Fruit fly (Drosophila melanogaster) whole organism, adult: ENCODE measurements around the gene CG17242.
A peak's percentile ranks its signal among the peaks of the same experiment; 100 is the strongest.

Experiments
- CG11617 ChIP-seq: fragments of 200-800 bp; sonication (Bioruptor generic); optimal IDR thresholded peaks from 2 replicates; lab custom pipeline; 2017; ENCODE audit warnings: mild to moderate bottlenecking, missing biosample characterization, missing genetic modification reagents, missing genetic modification characterization
- CG12768 ChIP-seq: fragments of 200-800 bp; sonication (Bioruptor generic); optimal IDR thresholded peaks from 2 replicates; lab custom pipeline; 2017; ENCODE audit warnings: missing biosample characterization, missing genetic modification characterization, mild to moderate bottlenecking, moderate library complexity, missing genetic modification reagents
- CG14711 ChIP-seq: fragments of 200-800 bp; sonication (Bioruptor generic); optimal IDR thresholded peaks from 2 replicates; lab custom pipeline; 2018; ENCODE audit warnings: missing biosample characterization, mild to moderate bottlenecking, missing genetic modification characterization, moderate library complexity
- CG1620 ChIP-seq: fragments of 200-800 bp; sonication (Bioruptor generic); optimal IDR thresholded peaks from 2 replicates; lab custom pipeline; 2016; ENCODE audit warnings: missing biosample characterization, missing genetic modification characterization
- CG33017 ChIP-seq: fragments of 200-800 bp; sonication (Bioruptor generic); optimal IDR thresholded peaks from 2 replicates; lab custom pipeline; 2018; ENCODE audit warnings: missing biosample characterization, mild to moderate bottlenecking, missing genetic modification characterization, moderate library complexity
- CG5204 ChIP-seq: fragments of 200-800 bp; sonication (Bioruptor generic); optimal IDR thresholded peaks from 2 replicates; lab custom pipeline; 2016; ENCODE audit warnings: missing biosample characterization, missing genetic modification characterization
- CG7045 ChIP-seq: fragments of 200-800 bp; sonication (Bioruptor generic); optimal IDR thresholded peaks from 2 replicates; lab custom pipeline; 2017; ENCODE audit warnings: missing biosample characterization, mild to moderate bottlenecking, missing genetic modification characterization
- CG7101 ChIP-seq: fragments of 200-800 bp; sonication (Bioruptor generic); optimal IDR thresholded peaks from 2 replicates; lab custom pipeline; 2018; ENCODE audit warnings: missing biosample characterization, mild to moderate bottlenecking, missing genetic modification characterization, moderate library complexity
- Clk ChIP-seq: fragments of 200-800 bp; sonication (Bioruptor generic); optimal IDR thresholded peaks from 2 replicates; lab custom pipeline; 2017; ENCODE audit warnings: missing biosample characterization, missing genetic modification characterization
- Crg-1 ChIP-seq: fragments of 200-800 bp; sonication (Bioruptor generic); optimal IDR thresholded peaks from 2 replicates; lab custom pipeline; 2016; ENCODE audit warnings: missing biosample characterization, missing genetic modification characterization
- Hr96 ChIP-seq: fragments of 200-800 bp; sonication (Bioruptor generic); optimal IDR thresholded peaks from 2 replicates; lab custom pipeline; 2016; ENCODE audit warnings: missing biosample characterization, missing genetic modification characterization
- Mnt ChIP-seq: fragments of 200-800 bp; sonication (Bioruptor generic); optimal IDR thresholded peaks from 2 replicates; lab custom pipeline; 2016; ENCODE audit warnings: missing biosample characterization, mild to moderate bottlenecking, missing genetic modification characterization
- bab1 ChIP-seq: fragments of 200-800 bp; sonication (Bioruptor generic); optimal IDR thresholded peaks from 3 replicates; lab custom pipeline; 2019; ENCODE audit warnings: missing biosample characterization, mild to moderate bottlenecking, missing genetic modification characterization, moderate library complexity
- cic ChIP-seq: fragments of 200-800 bp; sonication (Bioruptor generic); optimal IDR thresholded peaks from 2 replicates; lab custom pipeline; 2017; ENCODE audit warnings: missing biosample characterization, mild to moderate bottlenecking, missing genetic modification characterization, moderate library complexity
- cnc ChIP-seq, 2 experiments: fragments of >200 bp; optimal IDR thresholded peaks; 2 replicates each; lab custom pipeline; 2017
- kay ChIP-seq: fragments of 200-800 bp; sonication (Bioruptor generic); peaks from one replicate; lab custom pipeline; 2016; ENCODE audit warnings: missing biosample characterization, missing genetic modification characterization, borderline replicate concordance
- ovo ChIP-seq: fragments of 200-800 bp; sonication (Bioruptor generic); optimal IDR thresholded peaks from 2 replicates; lab custom pipeline; 2016; ENCODE audit warnings: missing biosample characterization, missing genetic modification characterization
- pad ChIP-seq: fragments of 200-800 bp; sonication (Bioruptor generic); optimal IDR thresholded peaks from 3 replicates; lab custom pipeline; 2017; ENCODE audit warnings: missing biosample characterization, missing genetic modification characterization, mild to moderate bottlenecking, moderate library complexity, missing genetic modification reagents
- tj ChIP-seq: fragments of 200-800 bp; sonication (Bioruptor generic); optimal IDR thresholded peaks from 3 replicates; lab custom pipeline; 2017; ENCODE audit warnings: missing biosample characterization, mild to moderate bottlenecking, missing genetic modification characterization, moderate library complexity
- toe ChIP-seq: fragments of 200-800 bp; sonication (Bioruptor generic); optimal IDR thresholded peaks from 2 replicates; lab custom pipeline; 2016; ENCODE audit warnings: missing biosample characterization, missing genetic modification characterization

Gene CG17242

dm6 chr2L:2252241-2252640 lies 16.7 kb downstream of the CG17242 start, which contains the start of gene CG17239:
CG17239 (minus strand) TSS chr2L:2252341.
- no peak for TF ChIP-seq cnc (optimal IDR thresholded peaks at IDR 0.05; lab: Kevin White, UChicago)
- TF ChIP-seq Mnt (GFP tag; lab: Kevin White, UChicago): no peak
- TF ChIP-seq CG7045: no peak
- no peak for TF ChIP-seq CG1620 (GFP tag; lab: Kevin White, UChicago)
- TF ChIP-seq kay (GFP tag; lab: Kevin White, UChicago): no peak
- no peak for TF ChIP-seq CG11617 (GFP tag; lab: Kevin White, UChicago)
- no peak for TF ChIP-seq Hr96
- TF ChIP-seq CG12768 (GFP tag; lab: Kevin White, UChicago): no peak
- TF ChIP-seq CG33017 (tag; lab: Kevin White, UChicago): no peak
- no peak for TF ChIP-seq CG7101 (tag; lab: Kevin White, UChicago)
- no peak for TF ChIP-seq ovo
- no peak for TF ChIP-seq pad (GFP tag; lab: Kevin White, UChicago)
- TF ChIP-seq CG14711: no peak
- TF ChIP-seq toe (GFP tag; lab: Kevin White, UChicago): no peak

DNA sequence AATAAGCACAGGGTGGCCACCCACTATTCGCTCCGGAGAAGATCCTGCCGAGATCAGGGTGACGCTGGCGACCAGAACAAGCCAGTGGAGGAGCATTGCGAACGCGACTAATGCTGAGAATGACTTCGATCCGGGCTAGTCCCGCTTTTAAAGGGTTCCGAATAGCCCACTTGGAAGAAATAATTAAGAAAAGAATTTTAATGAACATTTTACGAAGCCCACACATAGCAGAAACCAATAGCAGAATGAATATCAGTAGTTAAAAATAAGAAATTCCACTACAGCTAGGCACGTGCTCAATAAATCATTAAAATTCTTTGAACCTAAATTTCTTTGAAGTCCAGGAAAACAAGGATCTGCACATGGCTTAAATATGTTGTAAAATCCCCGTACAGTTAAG lies 17.8 kb downstream of the CG17242 start, which contains the start of gene Ser12:
TSS of gene Ser12 (minus strand) at position 101 of the 400 bp plus-strand sequence.
- TF ChIP-seq Hr96 (no peak), ovo (no peak), CG33017 (tag; lab: Kevin White, UChicago) (no peak), CG7045 (no peak), kay (GFP tag; lab: Kevin White, UChicago) (no peak), Mnt (GFP tag; lab: Kevin White, UChicago) (no peak), Crg-1 (GFP tag; lab: Kevin White, UChicago) (no peak), pad (GFP tag; lab: Kevin White, UChicago) (no peak), tj (GFP tag; lab: Kevin White, UChicago) (no peak), CG7101 (tag; lab: Kevin White, UChicago) (no peak), toe (GFP tag; lab: Kevin White, UChicago) (no peak)

- TF ChIP-seq kay (GFP tag; lab: Kevin White, UChicago) (no peak), CG7101 (tag; lab: Kevin White, UChicago) (no peak), cic (GFP tag; lab: Kevin White, UChicago) (no peak), toe (GFP tag; lab: Kevin White, UChicago) (no peak), Hr96 (no peak), cnc (optimal IDR thresholded peaks at IDR 0.05; lab: Kevin White, UChicago) (no peak), CG11617 (GFP tag; lab: Kevin White, UChicago) (no peak), CG12768 (GFP tag; lab: Kevin White, UChicago) (no peak), CG5204 (GFP tag; lab: Kevin White, UChicago) (no peak), CG33017 (tag; lab: Kevin White, UChicago) (no peak), Mnt (GFP tag; lab: Kevin White, UChicago) (no peak), Clk (GFP tag; lab: Kevin White, UChicago) (no peak), Crg-1 (GFP tag; lab: Kevin White, UChicago) (no peak), bab1 (GFP tag; lab: Kevin White, UChicago) (no peak), pad (GFP tag; lab: Kevin White, UChicago) (no peak), CG7045 (no peak), CG1620 (GFP tag; lab: Kevin White, UChicago) (no peak)
Observed at dm6 chr2L:2249578-2249977, 19.4 kb downstream of the CG17242 start.

DNA sequence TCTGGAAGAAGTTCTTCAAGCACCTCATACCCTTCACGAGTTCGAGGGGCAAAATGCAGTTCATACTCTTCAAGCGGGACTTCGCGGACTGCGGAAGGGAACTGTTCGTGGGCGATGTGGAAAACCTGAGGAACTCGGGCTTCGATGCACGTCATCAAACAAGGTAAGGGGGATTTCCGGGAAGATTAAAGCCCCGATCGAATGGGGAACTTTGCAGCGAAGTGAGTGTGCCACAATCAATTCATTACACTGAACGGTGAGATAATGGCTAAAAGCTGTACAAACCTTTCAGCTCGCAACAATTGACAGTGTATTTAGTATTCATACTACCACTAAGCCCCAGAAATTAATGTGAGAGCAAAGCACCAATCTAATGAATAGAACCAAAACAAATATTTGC lies 26.2 kb downstream of the CG17242 start:
- TF ChIP-seq CG7101 (tag; lab: Kevin White, UChicago): no peak

- TF ChIP-seq cic (GFP tag; lab: Kevin White, UChicago): no peak
- TF ChIP-seq bab1 (GFP tag; lab: Kevin White, UChicago): no peak
- no peak for TF ChIP-seq cnc (optimal IDR thresholded peaks at IDR 0.05; lab: Kevin White, UChicago)
- TF ChIP-seq Mnt (GFP tag; lab: Kevin White, UChicago): no peak
- peak; percentile 27 for TF ChIP-seq ovo
Observed at dm6 chr2L:2242139-2242538, 26.8 kb downstream of the CG17242 start, which contains the start of gene CG4267. CG4267 (plus strand) TSS chr2L:2242378.

- TF ChIP-seq CG14711: no peak
- no peak for TF ChIP-seq ovo
- TF ChIP-seq Mnt (GFP tag; lab: Kevin White, UChicago): no peak
- TF ChIP-seq CG1620 (GFP tag; lab: Kevin White, UChicago): no peak
- no peak for TF ChIP-seq Crg-1 (GFP tag; lab: Kevin White, UChicago)
- TF ChIP-seq tj (GFP tag; lab: Kevin White, UChicago): no peak
- TF ChIP-seq CG12768 (GFP tag; lab: Kevin White, UChicago): no peak
- TF ChIP-seq CG11617 (GFP tag; lab: Kevin White, UChicago): no peak
- no peak for TF ChIP-seq toe (GFP tag; lab: Kevin White, UChicago)
- no peak for TF ChIP-seq CG7045
- no peak for TF ChIP-seq pad (GFP tag; lab: Kevin White, UChicago)
- no peak for TF ChIP-seq Hr96
Observed at dm6 chr2L:2240493-2240892, 28.4 kb downstream of the CG17242 start, which contains the start of gene Tengl1. Tengl1 (minus strand) TSS chr2L:2240593.

- TF ChIP-seq Clk (GFP tag; lab: Kevin White, UChicago) (no peak), toe (GFP tag; lab: Kevin White, UChicago) (no peak), CG7101 (tag; lab: Kevin White, UChicago) (no peak), CG7045 (no peak)
Observed at dm6 chr2L:2239284-2239683, 29.7 kb downstream of the CG17242 start, which contains the start of gene Tengl2. Tengl2 (minus strand) TSS chr2L:2239384.
